Worm (Caenorhabditis elegans) whole organism, L4 larva: ENCODE measurements around the gene repo-1.

Experiments
- R02D3.7 ChIP-seq: fragments of 150-350 bp; sonication (generic microtip); optimal IDR thresholded peaks from 3 replicates; lab custom pipeline; 2014; ENCODE audit warnings: missing biosample characterization, missing genetic modification characterization
- T20F7.1 ChIP-seq: fragments of 200-800 bp; sonication (Bioruptor generic); optimal IDR thresholded peaks from 2 replicates; lab custom pipeline; 2018; ENCODE audit warnings: mild to moderate bottlenecking, missing genetic modification characterization, missing compliant biosample characterization
- T26A8.4 ChIP-seq: fragments of 200-800 bp; sonication (Bioruptor generic); IDR thresholded peaks from 2 replicates; pipeline ENCODE4 v1.3.6; 2022; ENCODE audit warnings: missing genetic modification characterization, missing compliant biosample characterization
- ZK337.2 ChIP-seq: fragments of 200-800 bp; sonication (Bioruptor generic); IDR thresholded peaks from 2 replicates; pipeline ENCODE4 v1.3.6; 2022; ENCODE audit warnings: missing genetic modification reagents, missing genetic modification characterization, missing compliant biosample characterization
- aha-1 ChIP-seq: fragments of 150-350 bp; peaks from one replicate; lab custom pipeline; 2014; ENCODE audit warnings: missing biosample characterization, missing genetic modification characterization
- aly-2 ChIP-seq: sonication (generic microtip); optimal IDR thresholded peaks from 2 replicates; lab custom pipeline; 2018; ENCODE audit warnings: missing biosample characterization, missing genetic modification characterization
- ama-1 ChIP-seq: fragments of 150-350 bp; optimal IDR thresholded peaks from 2 replicates; lab custom pipeline; 2014; ENCODE audit warnings: inconsistent platforms, mixed read lengths
- arid-1 ChIP-seq: fragments of 200-800 bp; sonication (Bioruptor generic); conservative IDR thresholded peaks from 2 replicates; pipeline ENCODE4 v1.3.6; 2022; ENCODE audit warnings: missing genetic modification reagents, missing genetic modification characterization, missing compliant biosample characterization
- ceh-20 ChIP-seq: fragments of 200-800 bp; sonication (Bioruptor generic); IDR thresholded peaks from 2 replicates; pipeline ENCODE4 v1.3.6; 2022; ENCODE audit warnings: missing genetic modification reagents, missing genetic modification characterization, missing compliant biosample characterization
- ceh-28 ChIP-seq: fragments of 150-350 bp; optimal IDR thresholded peaks from 2 replicates; lab custom pipeline; 2014; ENCODE audit warnings: missing biosample characterization, missing genetic modification reagents, missing genetic modification characterization
- ceh-82 ChIP-seq: sonication (generic microtip); optimal IDR thresholded peaks from 2 replicates; lab custom pipeline; 2017; ENCODE audit warnings: missing biosample characterization, missing genetic modification characterization
- daf-19 ChIP-seq: fragments of 200-800 bp; sonication (Bioruptor generic); conservative IDR thresholded peaks from 2 replicates; pipeline ENCODE4 v1.3.6; 2022; ENCODE audit warnings: missing genetic modification characterization, missing compliant biosample characterization
- dmd-9 ChIP-seq: fragments of 200-800 bp; sonication (Bioruptor generic); IDR thresholded peaks from 2 replicates; pipeline ENCODE4 v1.3.6; 2022; ENCODE audit warnings: missing genetic modification reagents, missing genetic modification characterization, missing compliant biosample characterization
- dpl-1 ChIP-seq: fragments of 150-350 bp; optimal IDR thresholded peaks from 2 replicates; lab custom pipeline; 2014; ENCODE audit warnings: missing biosample characterization, missing genetic modification reagents, missing genetic modification characterization
- duxl-1 ChIP-seq: sonication (generic microtip); optimal IDR thresholded peaks from 2 replicates; lab custom pipeline; 2016; ENCODE audit warnings: mild to moderate bottlenecking, missing genetic modification characterization, moderate library complexity, missing compliant biosample characterization; ENCODE audit not compliant: poor library complexity
- egl-27 ChIP-seq: sonication (generic microtip); optimal IDR thresholded peaks from 3 replicates; lab custom pipeline; 2017; ENCODE audit warnings: missing biosample characterization, missing genetic modification reagents, missing genetic modification characterization
- fkh-10 ChIP-seq: fragments of 150-350 bp; optimal IDR thresholded peaks from 2 replicates; lab custom pipeline; 2014; ENCODE audit warnings: missing biosample characterization, missing genetic modification reagents, missing genetic modification characterization
- gei-8 ChIP-seq: fragments of 200-800 bp; sonication (Bioruptor generic); optimal IDR thresholded peaks from 2 replicates; lab custom pipeline; 2018; ENCODE audit warnings: mild to moderate bottlenecking, missing genetic modification characterization, missing compliant biosample characterization
- hlh-30 ChIP-seq: sonication (generic microtip); optimal IDR thresholded peaks from 2 replicates; lab custom pipeline; 2017; ENCODE audit warnings: antibody characterized with exemption, mild to moderate bottlenecking, missing genetic modification characterization, missing compliant biosample characterization; ENCODE audit not compliant: insufficient read depth
- jun-1 ChIP-seq: fragments of 150-350 bp; optimal IDR thresholded peaks from 2 replicates; lab custom pipeline; 2014; ENCODE audit warnings: missing biosample characterization, missing genetic modification reagents, missing genetic modification characterization
- lim-7 ChIP-seq: fragments of 200-800 bp; sonication (Bioruptor generic); IDR thresholded peaks from 2 replicates; pipeline ENCODE4 v1.3.6; 2022; ENCODE audit warnings: missing genetic modification characterization, missing compliant biosample characterization
- lir-3 ChIP-seq: sonication (generic microtip); optimal IDR thresholded peaks from 2 replicates; lab custom pipeline; 2016; ENCODE audit warnings: mild to moderate bottlenecking, missing genetic modification characterization, missing compliant biosample characterization
- lsy-2 ChIP-seq, 2 experiments: fragments of 150-350 bp in 1 of 2; sonication (generic microtip) in 1 of 2; optimal IDR thresholded peaks; 2 replicates each; lab custom pipeline; 2014 to 2017; ENCODE audit warnings: missing biosample characterization in 2 of 2, missing genetic modification characterization in 2 of 2
- mes-2 ChIP-seq: sonication (generic microtip); optimal IDR thresholded peaks from 2 replicates; lab custom pipeline; 2016; ENCODE audit warnings: missing genotype, mild to moderate bottlenecking, missing genetic modification characterization, missing compliant biosample characterization; ENCODE audit not compliant: poor library complexity, severe bottlenecking
- mxl-3 ChIP-seq: fragments of 200-800 bp; sonication (Bioruptor generic); optimal IDR thresholded peaks from 2 replicates; lab custom pipeline; 2018; ENCODE audit warnings: mild to moderate bottlenecking, missing genetic modification characterization, missing compliant biosample characterization
- nhr-111 ChIP-seq: fragments of 200-800 bp; sonication (Bioruptor generic); optimal IDR thresholded peaks from 2 replicates; lab custom pipeline; 2018; ENCODE audit warnings: mild to moderate bottlenecking, missing genetic modification characterization, missing compliant biosample characterization
- nhr-41 ChIP-seq: fragments of 200-800 bp; sonication (Bioruptor generic); IDR thresholded peaks from 2 replicates; pipeline ENCODE4 v1.3.6; 2022; ENCODE audit warnings: missing genetic modification reagents, missing genetic modification characterization, missing compliant biosample characterization
- nhr-6 ChIP-seq: fragments of 150-350 bp; optimal IDR thresholded peaks from 2 replicates; lab custom pipeline; 2014; ENCODE audit warnings: missing biosample characterization, missing genetic modification characterization
- nhr-76 ChIP-seq: fragments of 150-350 bp; optimal IDR thresholded peaks from 2 replicates; lab custom pipeline; 2014; ENCODE audit warnings: missing biosample characterization, missing genetic modification characterization
- pha-4 ChIP-seq, 2 experiments: fragments of 150-350 bp in 1 of 2; fragments of 200-800 bp in 1 of 2; sonication (Bioruptor generic) in 1 of 2; IDR thresholded peaks in 1 of 2; optimal IDR thresholded peaks in 1 of 2; 2 replicates each; pipeline versions ENCODE4 v1.3.6 to Lab custom; 2014 to 2022; ENCODE audit warnings: missing genetic modification characterization in 2 of 2, missing genetic modification reagents in 2 of 2, missing biosample characterization in 1 of 2, missing compliant biosample characterization in 1 of 2
- php-3 ChIP-seq: fragments of 200-800 bp; sonication (Bioruptor generic); IDR thresholded peaks from 2 replicates; pipeline ENCODE4 v1.3.6; 2022; ENCODE audit warnings: missing genetic modification reagents, missing genetic modification characterization, missing compliant biosample characterization
- tag-97 ChIP-seq: fragments of 200-800 bp; sonication (Bioruptor generic); IDR thresholded peaks from 2 replicates; pipeline ENCODE4 v1.3.6; 2022; ENCODE audit warnings: missing genetic modification characterization, missing compliant biosample characterization
- unc-62 ChIP-seq, 3 experiments: fragments of 150-350 bp in 1 of 3; sonication (generic microtip); optimal IDR thresholded peaks in 2 of 3; peaks in 1 of 3; 1 replicate in 1 of 3; 2 replicates in 2 of 3; lab custom pipeline; 2014 to 2017; ENCODE audit warnings: missing biosample characterization in 3 of 3, missing genetic modification characterization in 3 of 3, missing genetic modification reagents in 3 of 3, missing genotype in 1 of 3
- zag-1 ChIP-seq: fragments of 150-350 bp; optimal IDR thresholded peaks from 2 replicates; lab custom pipeline; 2014; ENCODE audit warnings: missing biosample characterization, missing genetic modification characterization
- zfp-2 ChIP-seq: sonication (generic microtip); optimal IDR thresholded peaks from 2 replicates; lab custom pipeline; 2016; ENCODE audit warnings: mild to moderate bottlenecking, missing genetic modification characterization, missing compliant biosample characterization
- zip-11 ChIP-seq: fragments of 200-800 bp; sonication (Bioruptor generic); IDR thresholded peaks from 2 replicates; pipeline ENCODE4 v1.3.6; 2022; ENCODE audit warnings: missing genetic modification characterization, missing compliant biosample characterization
- zip-2 ChIP-seq: fragments of 150-350 bp; optimal IDR thresholded peaks from 2 replicates; lab custom pipeline; 2014; ENCODE audit warnings: missing biosample characterization, missing genetic modification characterization

Gene repo-1

ce11 chrIV:12051049-12051792 lies 33.1 kb upstream of the repo-1 start, which contains the start of the genes bre-5 and spt-5 (continued):
- TF ChIP-seq ceh-20 (no peak), lsy-2 (tag; optimal IDR thresholded peaks at IDR 0.05; lab: Kevin White, UChicago) (peak in 1 of 2 experiments; percentile 56), zag-1 (tag; lab: Kevin White, UChicago) (no peak), tag-97 (GFP tag; lab: Robert Waterston, UW) (no peak), dpl-1 (GFP tag; lab: Kevin White, UChicago) (peak; percentile 29), T20F7.1 (GFP tag; lab: Kevin White, UChicago) (no peak), daf-19 (GFP tag; lab: Robert Waterston, UW) (no peak), hlh-30 (tag; lab: Kevin White, UChicago) (peak; percentile 6), zip-11 (GFP tag; lab: Robert Waterston, UW) (no peak), aly-2 (tag; lab: Kevin White, UChicago) (no peak), dmd-9 (no peak), lir-3 (no peak), ceh-28 (tag; lab: Kevin White, UChicago) (peak; percentile 59), zip-2 (tag; lab: Kevin White, UChicago) (no peak), unc-62 (GFP tag; optimal IDR thresholded peaks at IDR 0.05 in 1 of 2; lab: Kevin White, UChicago) (peak in 1 of 2 experiments; percentile 8), unc-62 (tag; optimal IDR thresholded peaks at IDR 0.05; lab: Kevin White, UChicago) (no peak), duxl-1 (tag; lab: Kevin White, UChicago) (no peak)
- TF ChIP-seq, all 104 proteins: peak for 6

ce11 chrIV:12052461-12052860 lies 31.8 kb upstream of the repo-1 start:
- TF ChIP-seq aha-1 (tag; lab: Kevin White, UChicago), result peak; percentile 96
- TF ChIP-seq nhr-111 (GFP tag; lab: Kevin White, UChicago), result no peak
- TF ChIP-seq zag-1 (tag; lab: Kevin White, UChicago), result no peak

- no peak for TF ChIP-seq php-3 (GFP tag; lab: Robert Waterston, UW)
- TF ChIP-seq dpl-1 (GFP tag; lab: Kevin White, UChicago), result no peak
- TF ChIP-seq egl-27 (tag; lab: Kevin White, UChicago), result no peak
- TF ChIP-seq aly-2 (tag; lab: Kevin White, UChicago), result no peak
- no peak for TF ChIP-seq T26A8.4 (GFP tag; lab: Robert Waterston, UW)
- TF ChIP-seq ama-1 (lab: Kevin White, UChicago), result no peak
- TF ChIP-seq ceh-82, result no peak
- no peak for TF ChIP-seq lim-7 (GFP tag; lab: Robert Waterston, UW)
- TF ChIP-seq R02D3.7, result no peak
- TF ChIP-seq hlh-30 (tag; lab: Kevin White, UChicago), result no peak
- TF ChIP-seq gei-8, result no peak
- no peak for TF ChIP-seq mes-2 (tag; lab: Kevin White, UChicago)
- TF ChIP-seq nhr-6 (tag; lab: Kevin White, UChicago), result no peak
Measured at ce11 chrIV:12056603-12057002, 27.7 kb upstream of the repo-1 start, which contains the start of gene K08E4.2. TSS of gene K08E4.2 (minus strand) at chrIV:12056656.

ce11 chrIV:12057508-12057907 lies 26.8 kb upstream of the repo-1 start, which contains the start of gene K08E4.3:
TSS of gene K08E4.3 (plus strand) at chrIV:12057742.
- TF ChIP-seq mes-2 (tag; lab: Kevin White, UChicago) (peak; percentile 8), fkh-10 (GFP tag; lab: Kevin White, UChicago) (no peak)

- TF ChIP-seq nhr-76 (tag; lab: Kevin White, UChicago) (no peak), nhr-41 (no peak), zfp-2 (tag; lab: Kevin White, UChicago) (no peak), hlh-30 (tag; lab: Kevin White, UChicago) (no peak), arid-1 (GFP tag; lab: Robert Waterston, UW) (no peak), jun-1 (tag; lab: Kevin White, UChicago) (no peak), pha-4 (GFP tag; IDR thresholded peaks at IDR 0.05; lab: Robert Waterston, UW) (no peak), pha-4 (tag; optimal IDR thresholded peaks at IDR 0.05; lab: Kevin White, UChicago) (no peak), mxl-3 (GFP tag; lab: Kevin White, UChicago) (no peak), ZK337.2 (GFP tag; lab: Robert Waterston, UW) (no peak)
Measured at ce11 chrIV:12061229-12061628, 23.0 kb upstream of the repo-1 start, which contains the start of gene K08E4.8. TSS of gene K08E4.8 (minus strand) at chrIV:12061329.
